Worm (Caenorhabditis elegans): Measurements from ENCODE around the gene rexd-1.

- TF ChIP-seq dao-5 (tag; optimal IDR thresholded peaks at IDR 0.05) (no peak), him-1 (tag; optimal IDR thresholded peaks at IDR 0.05) (no peak), W03F9.2 (tag; optimal IDR thresholded peaks at IDR 0.05) (no peak)
Measured at ce11 chrIII:1803000-1803399, 31.3 kb upstream of the rexd-1 start.

All from whole organism, L4/young adult.